Worm (Caenorhabditis elegans) whole organism, midembryonic: Measurements from ENCODE around the gene glt-1.

Experiments used
- T22C8.4 ChIP-seq: fragments of 200-800 bp; sonication (Bioruptor generic); IDR thresholded peaks from 2 replicates; pipeline ENCODE4 v1.3.6; 2022; ENCODE audit warnings: missing genetic modification characterization, missing compliant biosample characterization
- cog-1 ChIP-seq: sonication (generic microtip); optimal IDR thresholded peaks from 2 replicates; lab custom pipeline; 2016; ENCODE audit warnings: missing genetic modification characterization, missing compliant biosample characterization
- flt-1 ChIP-seq: fragments of 200-800 bp; sonication (Bioruptor generic); IDR thresholded peaks from 2 replicates; pipeline ENCODE4 v1.3.6; 2022; ENCODE audit warnings: missing genetic modification characterization, missing compliant biosample characterization
- klf-2 ChIP-seq: fragments of 200-800 bp; sonication (Bioruptor generic); conservative IDR thresholded peaks from 2 replicates; pipeline ENCODE4 v1.3.6; 2022; ENCODE audit warnings: missing genetic modification reagents, missing genetic modification characterization, missing compliant biosample characterization
- med-1 ChIP-seq: sonication (generic microtip); optimal IDR thresholded peaks from 2 replicates; lab custom pipeline; 2017; ENCODE audit warnings: missing genetic modification characterization, mild to moderate bottlenecking, missing compliant biosample characterization, antibody characterized with exemption, missing genetic modification reagents; ENCODE audit not compliant: insufficient read depth
- ref-1 ChIP-seq: fragments of 200-800 bp; sonication (Bioruptor generic); conservative IDR thresholded peaks from 2 replicates; pipeline ENCODE4 v1.3.6; 2022; ENCODE audit warnings: missing genetic modification reagents, missing genetic modification characterization, missing compliant biosample characterization
- tab-1 ChIP-seq: fragments of 200-800 bp; sonication (Bioruptor generic); IDR thresholded peaks from 2 replicates; pipeline ENCODE4 v1.3.6; 2022; ENCODE audit warnings: missing genetic modification characterization, missing compliant biosample characterization
- ztf-23 ChIP-seq: fragments of 200-800 bp; sonication (Bioruptor generic); IDR thresholded peaks from 2 replicates; pipeline ENCODE4 v1.3.6; 2022; ENCODE audit warnings: missing genetic modification reagents, missing genetic modification characterization, missing compliant biosample characterization
- ztf-29 ChIP-seq: fragments of 200-800 bp; sonication (Bioruptor generic); IDR thresholded peaks from 2 replicates; pipeline ENCODE4 v1.3.6; 2022; ENCODE audit warnings: missing genetic modification reagents, missing genetic modification characterization, missing compliant biosample characterization

Gene glt-1

ce11 chrX:3495776-3496175, at the start of gene glt-1:
Gene glt-1, plus strand, starts transcription at chrX:3496026.
- TF ChIP-seq ztf-29 (GFP tag; lab: Robert Waterston, UW) = no peak
- no peak for TF ChIP-seq T22C8.4
- no peak for TF ChIP-seq med-1
- TF ChIP-seq klf-2 (GFP tag; lab: Robert Waterston, UW) = no peak
- no peak for TF ChIP-seq tab-1
- no peak for TF ChIP-seq ztf-23 (GFP tag; lab: Robert Waterston, UW)
- no peak for TF ChIP-seq ref-1 (GFP tag; lab: Robert Waterston, UW)
- TF ChIP-seq cog-1 (tag; lab: Kevin White, UChicago) = no peak
- TF ChIP-seq flt-1 (GFP tag; lab: Robert Waterston, UW) = no peak

ce11 chrX:3451122-3451521, 44.7 kb upstream of the glt-1 start, which contains the start of gene ZK813.5:
Gene ZK813.5, minus strand, starts transcription at chrX:3451222.
- TF ChIP-seq tab-1 = no peak
- 0 out of 2 replicates have a peak, but pooled peaks have one; percentile 17 for TF ChIP-seq flt-1 (GFP tag; lab: Robert Waterston, UW)

ce11 chrX:3453870-3454269, 42.0 kb upstream of the glt-1 start:
- no peak for TF ChIP-seq T22C8.4
- TF ChIP-seq tab-1 = no peak
- no peak for TF ChIP-seq ztf-23 (GFP tag; lab: Robert Waterston, UW)
- no peak for TF ChIP-seq cog-1 (tag; lab: Kevin White, UChicago)
- no peak for TF ChIP-seq ref-1 (GFP tag; lab: Robert Waterston, UW)
- TF ChIP-seq flt-1 (GFP tag; lab: Robert Waterston, UW) = no peak
- no peak for TF ChIP-seq klf-2 (GFP tag; lab: Robert Waterston, UW)
- TF ChIP-seq ztf-29 (GFP tag; lab: Robert Waterston, UW) = no peak

ce11 chrX:3455561-3455960, 40.3 kb upstream of the glt-1 start:
- TF ChIP-seq cog-1 (tag; lab: Kevin White, UChicago) (no peak), ztf-29 (GFP tag; lab: Robert Waterston, UW) (no peak), T22C8.4 (no peak), flt-1 (GFP tag; lab: Robert Waterston, UW) (no peak), ztf-23 (GFP tag; lab: Robert Waterston, UW) (no peak), tab-1 (no peak), klf-2 (GFP tag; lab: Robert Waterston, UW) (no peak)

- TF ChIP-seq med-1 (no peak), flt-1 (GFP tag; lab: Robert Waterston, UW) (no peak), ztf-29 (GFP tag; lab: Robert Waterston, UW) (no peak), tab-1 (no peak), ref-1 (GFP tag; lab: Robert Waterston, UW) (no peak), ztf-23 (GFP tag; lab: Robert Waterston, UW) (no peak), cog-1 (tag; lab: Kevin White, UChicago) (no peak), T22C8.4 (no peak)
These were observed 33.7 kb upstream of the glt-1 start for ce11 chrX:3462086-3462485.

ce11 chrX:3463875-3464274, 32.0 kb upstream of the glt-1 start:
- no peak for TF ChIP-seq T22C8.4
- TF ChIP-seq tab-1 = no peak
- TF ChIP-seq cog-1 (tag; lab: Kevin White, UChicago) = no peak
- TF ChIP-seq ref-1 (GFP tag; lab: Robert Waterston, UW) = no peak
- no peak for TF ChIP-seq ztf-23 (GFP tag; lab: Robert Waterston, UW)
- no peak for TF ChIP-seq med-1
- TF ChIP-seq klf-2 (GFP tag; lab: Robert Waterston, UW) = no peak
- no peak for TF ChIP-seq ztf-29 (GFP tag; lab: Robert Waterston, UW)
- TF ChIP-seq flt-1 (GFP tag; lab: Robert Waterston, UW) = no peak

ce11 chrX:3464309-3465038, 31.4 kb upstream of the glt-1 start:
- TF ChIP-seq klf-2 (GFP tag; lab: Robert Waterston, UW) = no peak
- TF ChIP-seq tab-1 = no peak
- no peak for TF ChIP-seq cog-1 (tag; lab: Kevin White, UChicago)
- no peak for TF ChIP-seq T22C8.4
- no peak for TF ChIP-seq ref-1 (GFP tag; lab: Robert Waterston, UW)

ce11 chrX:3465785-3466184, 30.0 kb upstream of the glt-1 start, which contains the start of the genes ZK377.15 and sax-3:
Gene ZK377.15, minus strand, starts transcription at chrX:3465885.
Gene sax-3, minus strand, starts transcription at chrX:3465927.
- TF ChIP-seq ztf-29 (GFP tag; lab: Robert Waterston, UW) (no peak), T22C8.4 (no peak), klf-2 (GFP tag; lab: Robert Waterston, UW) (no peak), tab-1 (no peak), ztf-23 (GFP tag; lab: Robert Waterston, UW) (no peak), flt-1 (GFP tag; lab: Robert Waterston, UW) (no peak), med-1 (no peak), ref-1 (GFP tag; lab: Robert Waterston, UW) (no peak), cog-1 (tag; lab: Kevin White, UChicago) (no peak)

- TF ChIP-seq klf-2 (GFP tag; lab: Robert Waterston, UW) (no peak), flt-1 (GFP tag; lab: Robert Waterston, UW) (peak; percentile 36; the same call in 1 of the 2 replicates), cog-1 (tag; lab: Kevin White, UChicago) (no peak), ref-1 (GFP tag; lab: Robert Waterston, UW) (no peak), ztf-23 (GFP tag; lab: Robert Waterston, UW) (0 out of 2 replicates have a peak, but pooled peaks have one; percentile 35), tab-1 (no peak), med-1 (no peak), ztf-29 (GFP tag; lab: Robert Waterston, UW) (no peak), T22C8.4 (peak; percentile 62; the same call in 1 of the 2 replicates)
These were observed 28.6 kb upstream of the glt-1 start for ce11 chrX:3467004-3467761.
